Fruit fly (Drosophila melanogaster) whole organism, pupa: ENCODE results near the gene yps.

ENCODE experiments used
- Pif1A ChIP-seq: fragments of 200-800 bp; sonication (Bioruptor generic); optimal IDR thresholded peaks from 3 replicates; lab custom pipeline; 2016; ENCODE audit warnings: missing biosample characterization, missing genetic modification characterization
- fd96Ca ChIP-seq: fragments of 200-800 bp; sonication (Bioruptor generic); IDR thresholded peaks from 3 replicates; pipeline ENCODE4 v1.3.6; 2022; ENCODE audit warnings: missing biosample characterization, missing genetic modification characterization

- no peak for TF ChIP-seq Pif1A (GFP tag; lab: Kevin White, UChicago)
- 0 out of 3 replicates have a peak, but pooled peaks have one; percentile 43 for TF ChIP-seq fd96Ca (GFP tag; lab: Robert Waterston, UW)
Measured at dm6 chr3L:12139232-12139698, 14.3 kb upstream of the yps start.
